Worm (Caenorhabditis elegans): ENCODE measurements around the gene M04G7.2.

ce11 chrIV:425052-425451 is 35.8 kb downstream of the M04G7.2 start, which contains the start of gene daf-18:
- TF ChIP-seq ref-2 (tag; optimal IDR thresholded peaks at IDR 0.05) (no peak), ets-4 (tag; optimal IDR thresholded peaks at IDR 0.05) (no peak), sox-4 (tag; optimal IDR thresholded peaks at IDR 0.05) (no peak), fkh-10 (GFP tag; optimal IDR thresholded peaks at IDR 0.05) (no peak), tbx-2 (tag; optimal IDR thresholded peaks at IDR 0.05) (no peak), mec-3 (tag; optimal IDR thresholded peaks at IDR 0.05; ENCODE audit: borderline replicate concordance) (no peak), F13H6.1 (tag; optimal IDR thresholded peaks at IDR 0.05) (no peak), ama-1 (optimal IDR thresholded peaks at IDR 0.05) (no peak)
